Fruit fly (Drosophila melanogaster) whole organism, embryonic: ENCODE measurements around the gene wda.

Experiments
- CG10147 ChIP-seq: fragments of 200-800 bp; sonication (Bioruptor generic); optimal IDR thresholded peaks from 2 replicates; lab custom pipeline; 2019; ENCODE audit warnings: missing biosample characterization, mild to moderate bottlenecking, missing genetic modification characterization, moderate library complexity
- CG10267 ChIP-seq: fragments of 200-800 bp; sonication (Bioruptor generic); optimal IDR thresholded peaks from 2 replicates; lab custom pipeline; 2018; ENCODE audit warnings: missing biosample characterization, mild to moderate bottlenecking, missing genetic modification characterization, moderate library complexity
- CG10366 ChIP-seq: fragments of 200-800 bp; sonication (Bioruptor generic); IDR thresholded peaks from 2 replicates; pipeline ENCODE4 v1.3.6; 2022; ENCODE audit warnings: missing biosample characterization, missing genetic modification characterization
- CG11456 ChIP-seq: fragments of 200-800 bp; sonication (Bioruptor generic); IDR thresholded peaks from 3 replicates; pipeline ENCODE4 v1.3.6; 2022; ENCODE audit warnings: missing biosample characterization, missing genetic modification characterization
- CG11504 ChIP-seq: fragments of 200-800 bp; sonication (Bioruptor generic); optimal IDR thresholded peaks from 3 replicates; lab custom pipeline; 2019; ENCODE audit warnings: missing biosample characterization, mild to moderate bottlenecking, missing genetic modification characterization, moderate library complexity
- CG11695 ChIP-seq: fragments of 200-800 bp; sonication (Bioruptor generic); IDR thresholded peaks from 3 replicates; pipeline ENCODE4 v1.3.6; 2022; ENCODE audit warnings: missing biosample characterization, missing genetic modification characterization
- CG12155 ChIP-seq: fragments of 200-800 bp; sonication (Bioruptor generic); optimal IDR thresholded peaks from 3 replicates; lab custom pipeline; 2016; ENCODE audit warnings: missing biosample characterization, missing genetic modification characterization
- CG13624 ChIP-seq: fragments of 200-800 bp; sonication (Bioruptor generic); optimal IDR thresholded peaks from 2 replicates; lab custom pipeline; 2016; ENCODE audit warnings: missing biosample characterization, missing genetic modification characterization
- CG14014 ChIP-seq: fragments of 200-800 bp; sonication (Bioruptor generic); IDR thresholded peaks from 2 replicates; pipeline ENCODE4 v1.3.6; 2022; ENCODE audit warnings: missing biosample characterization, missing genetic modification characterization
- CG14050 ChIP-seq: fragments of 200-800 bp; sonication (Bioruptor generic); IDR thresholded peaks from 3 replicates; pipeline ENCODE4 v1.3.6; 2022; ENCODE audit warnings: missing biosample characterization, missing genetic modification characterization
- CG15696 ChIP-seq: fragments of 200-800 bp; sonication (Bioruptor generic); optimal IDR thresholded peaks from 2 replicates; lab custom pipeline; 2019; ENCODE audit warnings: missing biosample characterization, mild to moderate bottlenecking, missing genetic modification characterization, moderate library complexity
- CG1647 ChIP-seq: fragments of 200-800 bp; sonication (Bioruptor generic); optimal IDR thresholded peaks from 3 replicates; lab custom pipeline; 2016; ENCODE audit warnings: missing biosample characterization, missing genetic modification characterization
- CG16813 ChIP-seq: fragments of 200-800 bp; sonication (Bioruptor generic); IDR thresholded peaks from 3 replicates; pipeline ENCODE4 v1.3.6; 2022; ENCODE audit warnings: missing biosample characterization, missing genetic modification characterization; ENCODE audit not compliant: partially characterized antibody
- CG17186 ChIP-seq: fragments of 200-800 bp; sonication (Bioruptor generic); optimal IDR thresholded peaks from 3 replicates; lab custom pipeline; 2017; ENCODE audit warnings: missing biosample characterization, missing genetic modification reagents, missing genetic modification characterization
- CG2678 ChIP-seq: fragments of 200-800 bp; sonication (Bioruptor generic); optimal IDR thresholded peaks from 3 replicates; lab custom pipeline; 2019; ENCODE audit warnings: missing biosample characterization, mild to moderate bottlenecking, missing genetic modification characterization, moderate library complexity
- CG3726 ChIP-seq: fragments of 200-800 bp; sonication (Bioruptor generic); IDR thresholded peaks from 3 replicates; pipeline ENCODE4, ENCODE4 v1.3.6; 2022; ENCODE audit warnings: missing biosample characterization, missing genetic modification characterization
- CG3838 ChIP-seq: fragments of 200-800 bp; sonication (Bioruptor generic); optimal IDR thresholded peaks from 3 replicates; lab custom pipeline; 2016; ENCODE audit warnings: missing biosample characterization, missing genetic modification characterization
- CG4424 ChIP-seq: fragments of 200-800 bp; sonication (Bioruptor generic); optimal IDR thresholded peaks from 3 replicates; lab custom pipeline; 2016; ENCODE audit warnings: missing biosample characterization, missing genetic modification characterization
- CG5180 ChIP-seq: fragments of 200-800 bp; sonication (Bioruptor generic); optimal IDR thresholded peaks from 3 replicates; lab custom pipeline; 2017; ENCODE audit warnings: missing biosample characterization, missing genetic modification characterization, mild to moderate bottlenecking, moderate library complexity, missing genetic modification reagents
- CG6765 ChIP-seq: fragments of 200-800 bp; sonication (Bioruptor generic); optimal IDR thresholded peaks from 3 replicates; lab custom pipeline; 2017; ENCODE audit warnings: missing biosample characterization, mild to moderate bottlenecking, missing genetic modification characterization
- CG7745 ChIP-seq: fragments of 200-800 bp; sonication (Bioruptor generic); optimal IDR thresholded peaks from 2 replicates; lab custom pipeline; 2018; ENCODE audit warnings: missing biosample characterization, mild to moderate bottlenecking, missing genetic modification characterization, moderate library complexity
- CG9797 ChIP-seq: fragments of 200-800 bp; sonication (Bioruptor generic); optimal IDR thresholded peaks from 3 replicates; lab custom pipeline; 2018; ENCODE audit warnings: missing biosample characterization, mild to moderate bottlenecking, missing genetic modification characterization
- Camta ChIP-seq: fragments of 200-800 bp; sonication (Bioruptor generic); optimal IDR thresholded peaks from 2 replicates; lab custom pipeline; 2016; ENCODE audit warnings: missing biosample characterization, missing genetic modification characterization
- Chrac-16 ChIP-seq: fragments of 200-800 bp; sonication (Bioruptor generic); optimal IDR thresholded peaks from 3 replicates; lab custom pipeline; 2016; ENCODE audit warnings: missing biosample characterization, missing genetic modification characterization
- Dref ChIP-seq: fragments of 200-800 bp; sonication (Bioruptor generic); IDR thresholded peaks from 2 replicates; pipeline ENCODE4 v1.3.6; 2022; ENCODE audit warnings: missing biosample characterization, missing genetic modification characterization
- GATAe ChIP-seq: fragments of 200-800 bp; sonication (Bioruptor generic); conservative IDR thresholded peaks from 2 replicates; pipeline ENCODE4 v1.3.6; 2022; ENCODE audit warnings: missing biosample characterization, missing genetic modification characterization
- MTF-1 ChIP-seq: fragments of 200-800 bp; sonication (Bioruptor generic); optimal IDR thresholded peaks from 2 replicates; lab custom pipeline; 2018; ENCODE audit warnings: missing biosample characterization, mild to moderate bottlenecking, missing genetic modification characterization, borderline replicate concordance
- Meics ChIP-seq: fragments of 200-800 bp; sonication (Bioruptor generic); optimal IDR thresholded peaks from 2 replicates; lab custom pipeline; 2017; ENCODE audit warnings: missing biosample characterization, mild to moderate bottlenecking, missing genetic modification characterization
- Mrtf ChIP-seq: fragments of 200-800 bp; sonication (Bioruptor generic); IDR thresholded peaks from 3 replicates; pipeline ENCODE4 v1.3.6; 2022; ENCODE audit warnings: missing biosample characterization, missing genetic modification characterization
- Side ChIP-seq: fragments of 200-800 bp; sonication (Bioruptor generic); optimal IDR thresholded peaks from 2 replicates; lab custom pipeline; 2016; ENCODE audit warnings: missing biosample characterization, missing genetic modification characterization
- Ssrp ChIP-seq: fragments of 200-800 bp; sonication (Bioruptor generic); optimal IDR thresholded peaks from 2 replicates; lab custom pipeline; 2018; ENCODE audit warnings: missing biosample characterization, mild to moderate bottlenecking, missing genetic modification characterization, moderate library complexity
- abd-A ChIP-seq: fragments of 200-800 bp; sonication (Bioruptor generic); optimal IDR thresholded peaks from 3 replicates; lab custom pipeline; 2019; ENCODE audit warnings: missing biosample characterization, mild to moderate bottlenecking, missing genetic modification characterization, moderate library complexity
- bcd ChIP-seq: fragments of 200-800 bp; sonication (Bioruptor generic); optimal IDR thresholded peaks from 2 replicates; lab custom pipeline; 2017; ENCODE audit warnings: missing biosample characterization, mild to moderate bottlenecking, missing genetic modification characterization
- dpn ChIP-seq, 2 experiments: fragments of 200-800 bp; sonication (Bioruptor generic); optimal IDR thresholded peaks; 3 replicates each; lab custom pipeline; 2016; ENCODE audit warnings: missing biosample characterization in 2 of 2, missing genetic modification characterization in 2 of 2
- ftz-f1 ChIP-seq: fragments of 200-800 bp; sonication (Bioruptor generic); optimal IDR thresholded peaks from 2 replicates; lab custom pipeline; 2016; ENCODE audit warnings: missing biosample characterization, missing genetic modification characterization
- gsb-n ChIP-seq: fragments of 200-800 bp; sonication (Bioruptor generic); optimal IDR thresholded peaks from 3 replicates; lab custom pipeline; 2018; ENCODE audit warnings: missing biosample characterization, mild to moderate bottlenecking, missing genetic modification characterization
- gt ChIP-seq: fragments of 200-800 bp; sonication (Bioruptor generic); IDR thresholded peaks from 2 replicates; pipeline ENCODE4 v1.3.6; 2022; ENCODE audit warnings: missing biosample characterization, missing genetic modification characterization
- h ChIP-seq: fragments of >200 bp; optimal IDR thresholded peaks from 2 replicates; lab custom pipeline; 2017
- hbn ChIP-seq: fragments of 200-800 bp; sonication (Bioruptor generic); IDR thresholded peaks from 2 replicates; pipeline ENCODE4 v1.3.6; 2022; ENCODE audit warnings: missing biosample characterization, missing genetic modification characterization; ENCODE audit not compliant: partially characterized antibody
- her ChIP-seq: fragments of 200-800 bp; sonication (Bioruptor generic); optimal IDR thresholded peaks from 2 replicates; lab custom pipeline; 2016; ENCODE audit warnings: missing biosample characterization, missing genetic modification characterization
- nerfin-1 ChIP-seq: fragments of 200-800 bp; sonication (Bioruptor generic); optimal IDR thresholded peaks from 3 replicates; lab custom pipeline; 2019; ENCODE audit warnings: missing biosample characterization, mild to moderate bottlenecking, missing genetic modification characterization, moderate library complexity
- onecut ChIP-seq: fragments of 200-800 bp; sonication (Bioruptor generic); IDR thresholded peaks from 2 replicates; pipeline ENCODE4 v1.3.6; 2022; ENCODE audit warnings: missing biosample characterization, missing genetic modification characterization
- prd ChIP-seq, 3 experiments: fragments of >200 bp in 2 of 3; fragments of 200-800 bp in 1 of 3; sonication (Bioruptor generic) in 1 of 3; optimal IDR thresholded peaks in 2 of 3; IDR thresholded peaks in 1 of 3; 2 replicates in 2 of 3; 3 replicates in 1 of 3; pipeline versions ENCODE4 v1.3.6 to Lab custom; 2017 to 2022; ENCODE audit warnings: missing biosample characterization in 1 of 3, missing genetic modification characterization in 1 of 3
- repo ChIP-seq: fragments of 200-800 bp; sonication (Bioruptor generic); optimal IDR thresholded peaks from 2 replicates; lab custom pipeline; 2016; ENCODE audit warnings: missing biosample characterization, missing genetic modification characterization
- row ChIP-seq: fragments of 200-800 bp; sonication (Bioruptor generic); IDR thresholded peaks from 3 replicates; pipeline ENCODE4 v1.3.6; 2022; ENCODE audit warnings: missing biosample characterization, missing genetic modification characterization
- sima ChIP-seq: fragments of 200-800 bp; sonication (Bioruptor generic); optimal IDR thresholded peaks from 2 replicates; lab custom pipeline; 2016; ENCODE audit warnings: missing biosample characterization, missing genetic modification characterization
- sug ChIP-seq: fragments of 200-800 bp; optimal IDR thresholded peaks from 2 replicates; lab custom pipeline; 2019; ENCODE audit warnings: missing biosample characterization, mild to moderate bottlenecking, missing genetic modification characterization, moderate library complexity
- tin ChIP-seq: fragments of 200-800 bp; sonication (Bioruptor generic); optimal IDR thresholded peaks from 3 replicates; lab custom pipeline; 2016; ENCODE audit warnings: missing biosample characterization, missing genetic modification characterization
- ttk ChIP-seq: fragments of 200-800 bp; sonication (Bioruptor generic); IDR thresholded peaks from 2 replicates; pipeline ENCODE4 v2.1.2; 2022; ENCODE audit warnings: missing biosample characterization, missing genetic modification characterization
- z ChIP-seq: fragments of 200-800 bp; sonication (Bioruptor generic); IDR thresholded peaks from 3 replicates; pipeline ENCODE4 v1.3.6; 2022; ENCODE audit warnings: missing biosample characterization, missing genetic modification characterization
- zfh2 ChIP-seq: fragments of 200-800 bp; sonication (Bioruptor generic); optimal IDR thresholded peaks from 2 replicates; lab custom pipeline; 2016; ENCODE audit warnings: missing biosample characterization, missing genetic modification characterization

wda gene

dm6 chr3R:23280806-23281257 lies 22.9 kb upstream of the wda start, which contains the start of the genes orb and Cdc16 (continued):
- TF ChIP-seq Ssrp (tag; lab: Kevin White, UChicago) = peak; percentile 88
- peak; percentile 94 for TF ChIP-seq CG2678 (tag; lab: Kevin White, UChicago)
- peak; percentile 92 for TF ChIP-seq gsb-n (tag; lab: Kevin White, UChicago)
- TF ChIP-seq CG16813 (GFP tag; lab: Robert Waterston, UW) = no peak
- no peak for TF ChIP-seq abd-A (tag; lab: Kevin White, UChicago)
- TF ChIP-seq Meics (GFP tag; lab: Kevin White, UChicago) = peak; percentile 92
- peak; percentile 93 for TF ChIP-seq tin
- TF ChIP-seq CG11504 (tag; lab: Kevin White, UChicago) = peak; percentile 92
- TF ChIP-seq dpn (GFP tag; optimal IDR thresholded peaks at IDR 0.05; lab: Kevin White, UChicago) = peak; percentile 81 to 95
- TF ChIP-seq onecut (GFP tag; lab: Robert Waterston, UW) = peak; percentile 81
- TF ChIP-seq her (GFP tag; lab: Kevin White, UChicago) = peak; percentile 35
- TF ChIP-seq CG15696 = peak; percentile 79
- peak; percentile 94 for TF ChIP-seq CG11456 (GFP tag; lab: Robert Waterston, UW)
- no peak; the same call in 1 of the 2 replicates for TF ChIP-seq hbn
- TF ChIP-seq CG17186 (GFP tag; lab: Kevin White, UChicago) = peak; percentile 27
- TF ChIP-seq gt (GFP tag; lab: Robert Waterston, UW) = peak; percentile 55; the same call in 1 of the 2 replicates
- TF ChIP-seq h (lab: Kevin White, UChicago) = no peak
- peak; percentile 66 for TF ChIP-seq CG1647
- TF ChIP-seq CG13624 (GFP tag; lab: Kevin White, UChicago) = peak; percentile 84
- TF ChIP-seq CG10267 (tag; lab: Kevin White, UChicago) = peak; percentile 88
- TF ChIP-seq CG5180 (GFP tag; lab: Kevin White, UChicago) = peak; percentile 99
- TF ChIP-seq CG4424 (GFP tag; lab: Kevin White, UChicago) = peak; percentile 91
- TF ChIP-seq Dref (GFP tag; lab: Robert Waterston, UW) = peak; percentile 43
- peak; percentile 66 for TF ChIP-seq Camta
- peak; percentile 91 for TF ChIP-seq CG10366
- TF ChIP-seq Side = peak; percentile 57
- TF ChIP-seq CG9797 (GFP tag; lab: Kevin White, UChicago) = no peak
- TF ChIP-seq Mrtf = peak; percentile 80
- no peak for TF ChIP-seq sima (GFP tag; lab: Kevin White, UChicago)
- peak; percentile 78 for TF ChIP-seq CG3726 (GFP tag; lab: Robert Waterston, UW)
- peak; percentile 81 for TF ChIP-seq CG14050 (GFP tag; lab: Robert Waterston, UW)
- TF ChIP-seq z (GFP tag; lab: Robert Waterston, UW) = no peak
- TF ChIP-seq CG12155 = peak; percentile 91
- TF ChIP-seq CG11695 = peak; percentile 91
- TF ChIP-seq repo (GFP tag; lab: Kevin White, UChicago) = no peak
- TF ChIP-seq CG6765 (GFP tag; lab: Kevin White, UChicago) = peak; percentile 78
- TF ChIP-seq prd (optimal IDR thresholded peaks at IDR 0.05; lab: Kevin White, UChicago) = no peak
- TF ChIP-seq prd (GFP tag; IDR thresholded peaks at IDR 0.05; lab: Robert Waterston, UW) = peak; percentile 94
- peak; percentile 96 for TF ChIP-seq row (GFP tag; lab: Robert Waterston, UW)
- TF ChIP-seq ttk (GFP tag; lab: Robert Waterston, UW) = peak; percentile 92
- peak; percentile 90 for TF ChIP-seq CG14014 (GFP tag; lab: Robert Waterston, UW)
- peak; percentile 84 for TF ChIP-seq nerfin-1 (tag; lab: Kevin White, UChicago)
- TF ChIP-seq sug (tag; lab: Kevin White, UChicago) = peak; percentile 89
- TF ChIP-seq bcd (GFP tag; lab: Kevin White, UChicago) = peak; percentile 90
- TF ChIP-seq zfh2 (GFP tag; lab: Kevin White, UChicago) = peak; percentile 86
- TF ChIP-seq Chrac-16 (GFP tag; lab: Kevin White, UChicago) = peak; percentile 91
- TF ChIP-seq CG10147 (GFP tag; lab: Kevin White, UChicago) = peak; percentile 93
- TF ChIP-seq MTF-1 (GFP tag; lab: Kevin White, UChicago) = peak; percentile 80
- peak; percentile 27 for TF ChIP-seq CG7745 (tag; lab: Kevin White, UChicago)
- peak; percentile 60 for TF ChIP-seq CG3838 (GFP tag; lab: Kevin White, UChicago)
- peak; percentile 18 for TF ChIP-seq ftz-f1
- no peak; the same call in 1 of the 2 replicates for TF ChIP-seq GATAe (GFP tag; lab: Robert Waterston, UW)
